Fruit fly (Drosophila melanogaster): ENCODE results near the gene CG14322.

CG14322 gene

DNA sequence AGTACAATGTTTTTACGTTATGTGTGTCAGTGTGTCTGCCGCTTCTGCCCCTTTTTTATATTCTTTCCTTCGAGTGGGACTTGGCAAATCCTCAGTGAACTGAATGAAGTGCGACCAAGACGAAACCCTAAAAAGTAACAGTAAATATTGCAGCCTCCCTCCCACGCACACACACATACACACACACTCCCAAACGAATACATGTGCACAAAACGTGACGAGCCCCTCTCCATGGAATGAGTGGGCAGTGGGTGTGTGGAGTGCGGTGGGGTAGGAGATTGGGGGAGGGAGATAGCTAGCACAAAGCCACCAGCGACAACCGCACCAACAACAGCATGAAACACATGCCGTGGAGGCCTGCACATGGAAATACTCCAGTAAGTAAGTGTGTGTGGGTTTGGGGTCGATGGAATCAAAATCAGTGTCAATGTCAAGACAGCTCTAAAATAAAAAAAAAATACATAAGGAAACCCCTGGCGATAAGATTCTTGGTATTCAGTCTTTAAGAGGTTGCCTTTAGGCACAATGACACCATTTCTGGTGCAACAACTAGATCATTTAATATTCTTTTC, 67.4 kb downstream of the CG14322 start (continued):
- TF ChIP-seq CG1603 (tag; optimal IDR thresholded peaks at IDR 0.05) (no peak), pros (GFP tag; optimal IDR thresholded peaks at IDR 0.05) (peak; percentile 54), Xbp1 (GFP tag; optimal IDR thresholded peaks at IDR 0.05) (no peak), Drgx (GFP tag; IDR thresholded peaks at IDR 0.05) (0 out of 2 replicates have a peak, but pooled peaks have one; percentile 25), ab (GFP tag; optimal IDR thresholded peaks at IDR 0.05) (no peak), CG3407 (GFP tag; optimal IDR thresholded peaks at IDR 0.05) (no peak), lbe (GFP tag; optimal IDR thresholded peaks at IDR 0.05) (no peak), tap (tag; optimal IDR thresholded peaks at IDR 0.05) (no peak), Chrac-16 (GFP tag; optimal IDR thresholded peaks at IDR 0.05) (no peak), CG9932 (GFP tag; IDR thresholded peaks at IDR 0.05) (0 out of 2 replicates have a peak, but pooled peaks have one; percentile 17), corto (GFP tag; optimal IDR thresholded peaks at IDR 0.05) (no peak), pfk (GFP tag; optimal IDR thresholded peaks at IDR 0.05) (no peak), CG1602 (GFP tag; optimal IDR thresholded peaks at IDR 0.05) (no peak), Deaf1 (tag; optimal IDR thresholded peaks at IDR 0.05) (peak; percentile 41), z (GFP tag; IDR thresholded peaks at IDR 0.05) (peak; percentile 43; the same call in 1 of the 3 replicates), CG10543 (GFP tag; optimal IDR thresholded peaks at IDR 0.05) (peak; percentile 9), al (GFP tag; IDR thresholded peaks at IDR 0.05) (0 out of 2 replicates have a peak, but pooled peaks have one; percentile 28), Hey (tag; optimal IDR thresholded peaks at IDR 0.05) (no peak), dpn (GFP tag; optimal IDR thresholded peaks at IDR 0.05) (no peak), run (tag; optimal IDR thresholded peaks at IDR 0.05) (no peak), mam (GFP tag; optimal IDR thresholded peaks at IDR 0.05) (no peak), CkIIα-i1 (GFP tag; IDR thresholded peaks at IDR 0.05) (no peak), CG14050 (GFP tag; IDR thresholded peaks at IDR 0.05) (no peak), gem (tag; optimal IDR thresholded peaks at IDR 0.05) (no peak), lov (optimal IDR thresholded peaks at IDR 0.05) (no peak), lov (GFP tag; IDR thresholded peaks at IDR 0.05) (no peak), pb (GFP tag; optimal IDR thresholded peaks at IDR 0.05) (no peak), trem (tag; optimal IDR thresholded peaks at IDR 0.05) (no peak), gsb-n (tag; optimal IDR thresholded peaks at IDR 0.05) (no peak), CG42726 (GFP tag; IDR thresholded peaks at IDR 0.05; ENCODE audit: partially characterized antibody) (no peak), chinmo (GFP tag; IDR thresholded peaks at IDR 0.05; ENCODE audit: partially characterized antibody) (0 out of 4 replicates have a peak, but pooled peaks have one; percentile 40), B-H1 (GFP tag; IDR thresholded peaks at IDR 0.05) (no peak), CG18262 (tag; optimal IDR thresholded peaks at IDR 0.05) (no peak), Usf (GFP tag; optimal IDR thresholded peaks at IDR 0.05) (no peak), crp (GFP tag; optimal IDR thresholded peaks at IDR 0.05) (no peak), Sox102F (GFP tag; optimal IDR thresholded peaks at IDR 0.05) (no peak), Fer1 (GFP tag; optimal IDR thresholded peaks at IDR 0.05) (no peak), HmgZ (tag; optimal IDR thresholded peaks at IDR 0.05) (no peak), abd-A (tag; optimal IDR thresholded peaks at IDR 0.05) (peak; percentile 55), Gsc (GFP tag; IDR thresholded peaks at IDR 0.05) (no peak), caup (GFP tag; optimal IDR thresholded peaks at IDR 0.05; ENCODE audit: severe bottlenecking) (no peak), ftz-f1 (GFP tag; optimal IDR thresholded peaks at IDR 0.05) (no peak), CG1233 (GFP tag; optimal IDR thresholded peaks at IDR 0.05) (no peak), grn (GFP tag; optimal IDR thresholded peaks at IDR 0.05) (peak; percentile 14), luna (GFP tag; optimal IDR thresholded peaks at IDR 0.05) (no peak), B-H2 (GFP tag; optimal IDR thresholded peaks at IDR 0.05) (no peak), CG10147 (GFP tag; optimal IDR thresholded peaks at IDR 0.05) (no peak), CG17359 (tag; optimal IDR thresholded peaks at IDR 0.05) (peak; percentile 24), Dbx (GFP tag; IDR thresholded peaks at IDR 0.05) (no peak), CG6175 (GFP tag; IDR thresholded peaks at IDR 0.05) (no peak)
